Worm (Caenorhabditis elegans): ENCODE results near the gene T28H10.1.

DNA sequence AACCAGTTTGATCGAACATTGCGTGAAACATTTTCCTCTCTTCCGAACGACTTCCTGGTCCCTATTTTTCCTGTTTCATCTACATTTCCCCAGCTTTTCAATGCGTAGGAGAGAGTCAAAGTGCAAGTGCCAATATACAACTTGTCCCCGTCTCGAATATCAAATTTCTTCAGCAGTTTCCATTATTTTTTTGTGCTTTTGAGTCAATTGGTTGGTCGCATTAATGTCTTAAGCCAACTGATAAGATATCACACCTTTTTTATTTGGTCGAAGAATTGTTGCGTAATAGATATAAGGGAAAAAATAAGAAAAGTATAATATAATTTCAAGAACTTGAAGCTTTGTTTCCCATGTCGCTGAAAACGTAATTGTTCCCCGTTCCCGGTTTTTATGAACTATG, 28.8 kb downstream of the T28H10.1 start:
- no peak for TF ChIP-seq unc-39 (tag; optimal IDR thresholded peaks at IDR 0.05)
- TF ChIP-seq lin-13 (tag; optimal IDR thresholded peaks at IDR 0.05), result no peak

All from whole organism, mixed stage, embryonic.